Fruit fly (Drosophila melanogaster): ENCODE measurements around the gene CG32485.

CG32485 gene

DNA sequence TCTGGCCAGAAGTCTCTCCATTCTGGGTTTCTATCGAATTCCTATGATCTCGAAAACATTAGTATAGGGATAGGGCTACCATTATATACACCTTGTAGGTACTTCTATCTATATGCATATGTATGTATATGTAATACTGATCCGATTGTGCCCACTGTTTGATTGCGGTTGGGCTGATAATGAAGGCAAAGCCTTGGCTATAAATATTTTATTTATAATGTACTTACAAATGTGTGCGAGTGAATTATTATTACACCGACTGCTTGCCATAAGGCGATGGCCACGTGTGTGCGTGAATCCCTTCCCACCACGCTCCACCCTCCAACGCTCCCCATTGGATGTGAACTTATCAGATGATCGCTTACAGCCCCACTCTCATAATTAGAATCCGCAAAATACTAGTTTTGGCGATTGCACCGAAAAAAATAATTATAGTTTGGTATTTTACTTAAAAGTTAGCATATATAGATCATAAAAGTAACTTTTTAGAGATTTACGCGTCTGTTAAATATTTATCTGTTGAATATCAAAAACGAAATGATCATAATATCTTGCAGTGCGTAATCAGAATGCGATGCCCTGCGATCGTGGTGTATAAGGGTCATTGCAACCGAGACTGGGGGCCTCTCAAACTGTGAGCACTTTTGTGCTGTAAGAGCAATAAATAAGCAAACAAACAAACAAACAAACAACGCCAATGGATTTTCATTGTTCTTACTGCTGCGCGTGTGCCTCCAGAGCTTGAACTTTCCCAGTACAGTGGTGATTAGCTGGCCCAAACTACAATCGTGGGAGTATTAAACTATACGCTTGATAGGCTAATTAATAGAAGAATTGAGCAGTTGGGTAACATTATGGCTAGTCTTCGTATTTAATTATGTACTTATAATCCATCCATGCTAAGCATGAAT, 30.2 kb downstream of the CG32485 start (continued):
- TF ChIP-seq CG13287 (GFP tag; IDR thresholded peaks at IDR 0.05; ENCODE audit: partially characterized antibody) (0 out of 2 replicates have a peak, but pooled peaks have one; percentile 7), CG14014 (GFP tag; IDR thresholded peaks at IDR 0.05) (0 out of 2 replicates have a peak, but pooled peaks have one; percentile 45), gem (tag; optimal IDR thresholded peaks at IDR 0.05) (peak; percentile 97), Stat92E (GFP tag; optimal IDR thresholded peaks at IDR 0.05) (no peak), nom (GFP tag; optimal IDR thresholded peaks at IDR 0.05) (no peak), so (GFP tag; IDR thresholded peaks at IDR 0.05) (0 out of 3 replicates have a peak, but pooled peaks have one; percentile 24), zen2 (GFP tag; IDR thresholded peaks at IDR 0.05; ENCODE audit: partially characterized antibody) (no peak), BtbVII (GFP tag; optimal IDR thresholded peaks at IDR 0.05) (peak; percentile 34), sens-2 (GFP tag; IDR thresholded peaks at IDR 0.05) (no peak; the same call in 1 of the 2 replicates), ftz-f1 (GFP tag; optimal IDR thresholded peaks at IDR 0.05) (peak; percentile 19), CG14860 (GFP tag; IDR thresholded peaks at IDR 0.05; ENCODE audit: partially characterized antibody) (no peak), CG17186 (GFP tag; optimal IDR thresholded peaks at IDR 0.05) (peak; percentile 20), CG14667 (GFP tag; IDR thresholded peaks at IDR 0.05) (peak; percentile 7; the same call in 1 of the 2 replicates), Dbx (GFP tag; IDR thresholded peaks at IDR 0.05) (peak; percentile 27; the same call in 1 of the 3 replicates), CG16863 (GFP tag; optimal IDR thresholded peaks at IDR 0.05) (no peak), Oli (tag; optimal IDR thresholded peaks at IDR 0.05) (peak; percentile 33), CG4404 (GFP tag; IDR thresholded peaks at IDR 0.05) (no peak), CG2712 (tag; optimal IDR thresholded peaks at IDR 0.05) (peak; percentile 18), CG31441 (GFP tag; IDR thresholded peaks at IDR 0.05) (peak; percentile 49; the same call in 1 of the 2 replicates), CG1832 (GFP tag; optimal IDR thresholded peaks at IDR 0.05) (no peak), CG9876 (GFP tag; optimal IDR thresholded peaks at IDR 0.05) (no peak), dimm (GFP tag; IDR thresholded peaks at IDR 0.05) (peak; percentile 37; the same call in 1 of the 2 replicates), az2 (GFP tag; optimal IDR thresholded peaks at IDR 0.05) (no peak), CG7963 (GFP tag; IDR thresholded peaks at IDR 0.05; ENCODE audit: partially characterized antibody) (no peak), Ssrp (tag; optimal IDR thresholded peaks at IDR 0.05) (peak; percentile 20), CG11504 (tag; optimal IDR thresholded peaks at IDR 0.05) (peak; percentile 45), mirr (GFP tag; optimal IDR thresholded peaks at IDR 0.05) (peak; percentile 95), CG33213 (GFP tag; optimal IDR thresholded peaks at IDR 0.05) (peak; percentile 16), NfI (GFP tag; optimal IDR thresholded peaks at IDR 0.05) (no peak), ap (GFP tag; IDR thresholded peaks at IDR 0.05) (no peak), Aef1 (GFP tag; IDR thresholded peaks at IDR 0.05) (peak; percentile 16; the same call in 2 of the 3 replicates), CG2199 (GFP tag; IDR thresholded peaks at IDR 0.05) (0 out of 3 replicates have a peak, but pooled peaks have one; percentile 25), bcd (GFP tag; optimal IDR thresholded peaks at IDR 0.05) (peak; percentile 9), al (GFP tag; IDR thresholded peaks at IDR 0.05) (no peak), slbo (GFP tag; IDR thresholded peaks at IDR 0.05) (peak; percentile 41; the same call in 1 of the 2 replicates), sna (GFP tag; IDR thresholded peaks at IDR 0.05; ENCODE audit: partially characterized antibody) (no peak), CG2678 (tag; optimal IDR thresholded peaks at IDR 0.05) (peak; percentile 59), CG8290 (GFP tag; optimal IDR thresholded peaks at IDR 0.05) (peak; percentile 5), CG8290 (tag; optimal IDR thresholded peaks at IDR 0.05) (no peak), fd96Cb (tag; optimal IDR thresholded peaks at IDR 0.05) (peak; percentile 9), Nf-YC (tag; optimal IDR thresholded peaks at IDR 0.05) (peak; percentile 62), C15 (GFP tag; IDR thresholded peaks at IDR 0.05) (no peak), trem (tag; optimal IDR thresholded peaks at IDR 0.05) (no peak), CG1792 (GFP tag; optimal IDR thresholded peaks at IDR 0.05) (peak; percentile 37), CG17612 (GFP tag; IDR thresholded peaks at IDR 0.05) (no peak), CG1233 (GFP tag; optimal IDR thresholded peaks at IDR 0.05) (peak; percentile 7), CG14441 (GFP tag; IDR thresholded peaks at IDR 0.05) (peak; percentile 57), otp (GFP tag; IDR thresholded peaks at IDR 0.05) (no peak)

All from whole organism, embryonic.